Worm (Caenorhabditis elegans): ENCODE results near the gene Y43C5A.4.
"Not testable (repeated sequence)": the region's sequence is repeated elsewhere in the genome, so short reads cannot be mapped to it uniquely, and the experiment has no call there.

Y43C5A.4 gene

DNA sequence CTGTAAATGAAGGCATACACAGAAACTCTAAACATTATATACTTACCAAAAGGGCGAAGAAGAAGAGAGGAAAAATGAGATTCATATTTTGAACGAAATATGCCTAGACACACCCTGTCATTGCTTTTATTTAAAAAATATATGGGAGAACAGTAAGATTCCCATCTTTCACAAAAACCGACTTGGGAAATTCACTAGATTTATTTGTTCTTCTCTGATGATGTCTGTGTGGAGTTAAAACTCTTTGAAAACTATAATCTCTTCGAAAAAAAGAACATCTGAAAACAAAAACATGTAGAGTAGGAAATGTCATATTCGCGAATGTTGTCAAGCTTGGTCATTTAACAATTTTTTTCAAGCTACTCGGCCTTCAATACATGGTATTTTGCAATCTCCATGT is 32.5 kb downstream of the Y43C5A.4 start, which contains the start of gene R09E10.8:
TSS of gene R09E10.8 (minus strand) at position 101 of the 400 bp plus-strand sequence.
- TF ChIP-seq mdl-1 (tag; optimal IDR thresholded peaks at IDR 0.05) = no peak
- TF ChIP-seq ztf-11 (tag; optimal IDR thresholded peaks at IDR 0.05) = no peak

DNA sequence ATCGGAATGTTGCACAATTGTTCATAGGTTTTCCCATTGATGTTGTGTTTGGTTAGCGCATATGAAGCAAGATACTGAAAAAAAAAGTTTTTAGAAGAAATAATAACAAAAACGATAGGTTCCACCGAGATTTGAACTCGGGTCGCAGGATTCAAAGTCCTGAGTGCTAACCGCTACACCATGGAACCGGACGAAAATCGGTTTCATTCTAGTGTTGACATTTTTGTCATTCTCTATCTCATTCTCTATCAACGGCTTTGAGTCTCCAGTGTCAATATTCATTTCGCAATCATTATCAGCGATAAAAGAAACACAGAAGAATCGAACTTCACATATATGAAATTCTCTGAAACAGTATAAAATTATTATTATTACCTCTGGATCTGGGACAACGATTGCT is 33.3 kb downstream of the Y43C5A.4 start:
- no peak for TF ChIP-seq nhr-6 (tag; optimal IDR thresholded peaks at IDR 0.05)
- no peak for TF ChIP-seq crh-2 (tag; optimal IDR thresholded peaks at IDR 0.05)
- TF ChIP-seq mbf-1 (tag; optimal IDR thresholded peaks at IDR 0.05) = no peak
- TF ChIP-seq C34F6.9 (tag; optimal IDR thresholded peaks at IDR 0.05) = no peak
- no peak for TF ChIP-seq mdl-1 (tag; optimal IDR thresholded peaks at IDR 0.05)
- no peak for TF ChIP-seq egl-27 (tag; optimal IDR thresholded peaks at IDR 0.05)
- TF ChIP-seq peb-1 (tag; optimal IDR thresholded peaks at IDR 0.05) = no peak
- no peak for TF ChIP-seq aly-2 (tag; optimal IDR thresholded peaks at IDR 0.05)
- TF ChIP-seq Y55F3AM.14 (GFP tag; optimal IDR thresholded peaks at IDR 0.05) = no peak
- TF ChIP-seq alr-1 (tag; optimal IDR thresholded peaks at IDR 0.05) = no peak
- TF ChIP-seq skn-1 (tag; optimal IDR thresholded peaks at IDR 0.05) = no peak
- no peak for TF ChIP-seq nhr-77 (tag; optimal IDR thresholded peaks at IDR 0.05)
- TF ChIP-seq lin-13 (GFP tag; optimal IDR thresholded peaks at IDR 0.05) = no peak
- TF ChIP-seq ceh-82 (tag; optimal IDR thresholded peaks at IDR 0.05) = no peak
- TF ChIP-seq nhr-237 (tag; optimal IDR thresholded peaks at IDR 0.05) = no peak
- no peak for TF ChIP-seq sma-3 (GFP tag; optimal IDR thresholded peaks at IDR 0.05)

DNA sequence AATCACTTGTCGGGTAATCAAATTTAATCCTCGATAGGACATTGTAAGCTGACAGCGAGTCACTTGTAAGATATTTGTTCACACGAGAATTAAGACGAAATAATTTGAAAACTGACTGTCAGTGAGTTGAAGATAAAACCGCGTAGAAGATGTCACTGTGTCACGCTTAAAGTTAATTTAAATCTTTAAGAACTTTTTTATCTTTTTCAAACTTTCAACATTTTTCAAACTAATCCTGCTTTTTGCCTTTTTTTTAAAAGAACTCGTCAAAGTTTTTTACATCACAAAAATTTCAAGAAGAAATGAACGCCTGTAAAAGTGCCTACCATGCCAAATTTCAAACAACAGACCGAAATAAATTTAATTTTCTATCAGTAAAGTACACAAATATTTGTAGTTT is 35.7 kb downstream of the Y43C5A.4 start, which contains the start of gene acs-18:
TSS of gene acs-18 (minus strand) at position 101 of the 400 bp plus-strand sequence.
- TF ChIP-seq lin-39 (tag; optimal IDR thresholded peaks at IDR 0.05) = no peak
- no peak for TF ChIP-seq lsy-2 (tag; optimal IDR thresholded peaks at IDR 0.05)
- no peak for TF ChIP-seq mdl-1 (tag; optimal IDR thresholded peaks at IDR 0.05)
- TF ChIP-seq unc-62 (GFP tag; optimal IDR thresholded peaks at IDR 0.05) = no peak
- TF ChIP-seq ceh-16 (tag; optimal IDR thresholded peaks at IDR 0.05) = no peak
- no peak for TF ChIP-seq crh-2 (tag; optimal IDR thresholded peaks at IDR 0.05)
- no peak for TF ChIP-seq alr-1 (tag; optimal IDR thresholded peaks at IDR 0.05)
- no peak for TF ChIP-seq nhr-237 (tag; optimal IDR thresholded peaks at IDR 0.05)
- TF ChIP-seq blmp-1 (tag; optimal IDR thresholded peaks at IDR 0.05; ENCODE audit: insufficient read depth) = no peak
- TF ChIP-seq nhr-11 (tag; optimal IDR thresholded peaks at IDR 0.05) = no peak
- no peak for TF ChIP-seq F13H6.1 (tag; optimal IDR thresholded peaks at IDR 0.05)
- no peak for TF ChIP-seq snpc-4 (tag; optimal IDR thresholded peaks at IDR 0.05)
- TF ChIP-seq egl-27 (tag; optimal IDR thresholded peaks at IDR 0.05) = no peak
- no peak for TF ChIP-seq ztf-11 (tag; optimal IDR thresholded peaks at IDR 0.05)
- TF ChIP-seq R02D3.7 (tag; optimal IDR thresholded peaks at IDR 0.05) = no peak
- TF ChIP-seq ceh-82 (tag; optimal IDR thresholded peaks at IDR 0.05) = no peak
- no peak for TF ChIP-seq lin-11 (tag; optimal IDR thresholded peaks at IDR 0.05)

DNA sequence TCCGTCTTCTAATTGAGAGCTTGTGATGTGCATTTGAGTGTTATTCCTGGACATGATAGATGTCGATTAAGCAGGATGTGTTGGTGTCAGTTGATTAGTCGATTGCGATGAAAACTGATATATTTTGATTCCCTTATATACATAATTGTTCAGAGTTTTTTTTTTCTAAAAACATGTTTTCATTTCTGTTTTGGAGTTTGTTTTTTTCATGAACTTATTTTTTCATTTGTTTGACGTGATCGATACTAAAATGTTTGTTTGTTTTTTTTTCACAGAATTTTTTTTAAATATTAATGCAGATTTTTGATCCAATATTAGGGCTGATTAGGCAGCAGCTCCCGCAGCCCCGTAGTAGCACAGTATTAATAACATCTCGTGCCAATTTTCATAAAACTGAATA is 40.4 kb downstream of the Y43C5A.4 start, which contains the start of gene R09E10.2:
TSS of gene R09E10.2 (minus strand) at position 101 of the 400 bp plus-strand sequence.
- TF ChIP-seq nhr-21 (tag; optimal IDR thresholded peaks at IDR 0.05) (no peak), unc-39 (tag; optimal IDR thresholded peaks at IDR 0.05) (no peak), ceh-16 (tag; optimal IDR thresholded peaks at IDR 0.05) (no peak), aly-2 (tag; optimal IDR thresholded peaks at IDR 0.05) (no peak), blmp-1 (tag; optimal IDR thresholded peaks at IDR 0.05; ENCODE audit: insufficient read depth) (no peak), skn-1 (tag; optimal IDR thresholded peaks at IDR 0.05) (no peak), zag-1 (tag; optimal IDR thresholded peaks at IDR 0.05) (no peak), nhr-6 (tag; optimal IDR thresholded peaks at IDR 0.05) (no peak), nhr-23 (tag; optimal IDR thresholded peaks at IDR 0.05) (no peak), ztf-4 (tag; optimal IDR thresholded peaks at IDR 0.05) (no peak), crh-2 (tag; optimal IDR thresholded peaks at IDR 0.05) (no peak), lin-13 (GFP tag; optimal IDR thresholded peaks at IDR 0.05) (no peak), C34F6.9 (tag; optimal IDR thresholded peaks at IDR 0.05) (no peak), elt-3 (tag; optimal IDR thresholded peaks at IDR 0.05) (no peak), lin-11 (tag; optimal IDR thresholded peaks at IDR 0.05) (no peak), snpc-4 (tag; optimal IDR thresholded peaks at IDR 0.05) (no peak), nhr-11 (tag; optimal IDR thresholded peaks at IDR 0.05) (no peak), nhr-25 (tag; optimal IDR thresholded peaks at IDR 0.05) (no peak), nhr-12 (tag; optimal IDR thresholded peaks at IDR 0.05) (no peak)

DNA sequence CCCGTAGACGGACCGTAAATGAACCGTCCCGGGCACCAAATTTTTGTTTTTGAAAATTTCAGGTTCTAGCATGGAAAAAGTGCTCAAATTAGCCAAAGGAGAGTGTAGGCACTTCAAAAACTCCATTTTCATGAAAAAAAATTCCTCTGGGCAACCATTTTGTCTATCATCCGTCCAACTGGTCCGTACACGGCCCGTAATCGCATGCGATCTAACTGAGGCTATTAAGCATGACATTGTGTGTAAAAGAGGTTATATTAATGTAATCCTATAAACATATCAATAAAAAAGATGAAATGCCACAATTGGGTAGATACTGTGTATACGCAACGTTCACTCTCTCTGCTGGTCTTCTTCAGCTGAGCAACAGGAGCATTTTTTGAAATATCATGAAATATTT is 44.8 kb downstream of the Y43C5A.4 start, which contains the start of gene R09E10.1:
TSS of gene R09E10.1 (minus strand) at position 101 of the 400 bp plus-strand sequence.
- not testable (repeated sequence) for TF ChIP-seq C34F6.9, nhr-237, unc-39 (tag; optimal IDR thresholded peaks at IDR 0.05)
